Worm (Caenorhabditis elegans) whole organism, L4 larva: ENCODE data around the gene srj-21.

ENCODE experiments used
- D1046.2 ChIP-seq: fragments of 200-800 bp; sonication (Bioruptor generic); IDR thresholded peaks from 2 replicates; pipeline ENCODE4 v1.3.6; 2022; ENCODE audit warnings: missing genetic modification characterization, missing compliant biosample characterization
- F10B5.3 ChIP-seq: sonication (generic microtip); optimal IDR thresholded peaks from 2 replicates; lab custom pipeline; 2016; ENCODE audit warnings: mild to moderate bottlenecking, missing genetic modification characterization, missing compliant biosample characterization
- F26F4.8 ChIP-seq: fragments of 200-800 bp; sonication (Bioruptor generic); conservative IDR thresholded peaks from 2 replicates; pipeline ENCODE4 v1.3.6; 2022; ENCODE audit warnings: missing genetic modification characterization, missing compliant biosample characterization
- R02D3.7 ChIP-seq: fragments of 150-350 bp; sonication (generic microtip); optimal IDR thresholded peaks from 3 replicates; lab custom pipeline; 2014; ENCODE audit warnings: missing biosample characterization, missing genetic modification characterization
- Y105C5A.15 ChIP-seq: fragments of 200-800 bp; sonication (Bioruptor generic); IDR thresholded peaks from 2 replicates; pipeline ENCODE4 v1.3.6; 2022; ENCODE audit warnings: missing genetic modification characterization, missing compliant biosample characterization
- Y5F2A.4 ChIP-seq: fragments of 200-800 bp; sonication (Bioruptor generic); optimal IDR thresholded peaks from 2 replicates; lab custom pipeline; 2018; ENCODE audit warnings: mild to moderate bottlenecking, missing genetic modification characterization, missing compliant biosample characterization
- ZK337.2 ChIP-seq: fragments of 200-800 bp; sonication (Bioruptor generic); IDR thresholded peaks from 2 replicates; pipeline ENCODE4 v1.3.6; 2022; ENCODE audit warnings: missing genetic modification reagents, missing genetic modification characterization, missing compliant biosample characterization
- aha-1 ChIP-seq: fragments of 150-350 bp; peaks from one replicate; lab custom pipeline; 2014; ENCODE audit warnings: missing biosample characterization, missing genetic modification characterization
- arid-1 ChIP-seq: fragments of 200-800 bp; sonication (Bioruptor generic); conservative IDR thresholded peaks from 2 replicates; pipeline ENCODE4 v1.3.6; 2022; ENCODE audit warnings: missing genetic modification reagents, missing genetic modification characterization, missing compliant biosample characterization
- attf-4 ChIP-seq: sonication (generic microtip); optimal IDR thresholded peaks from 3 replicates; lab custom pipeline; 2017; ENCODE audit warnings: missing biosample characterization, missing genetic modification characterization
- ceh-28 ChIP-seq: fragments of 150-350 bp; optimal IDR thresholded peaks from 2 replicates; lab custom pipeline; 2014; ENCODE audit warnings: missing biosample characterization, missing genetic modification reagents, missing genetic modification characterization
- ceh-32 ChIP-seq: sonication (generic microtip); optimal IDR thresholded peaks from 2 replicates; lab custom pipeline; 2016; ENCODE audit warnings: mild to moderate bottlenecking, missing genetic modification characterization, missing compliant biosample characterization; ENCODE audit not compliant: poor library complexity
- cey-2 ChIP-seq: sonication (generic microtip); optimal IDR thresholded peaks from 3 replicates; lab custom pipeline; 2017; ENCODE audit warnings: missing genetic modification characterization, mild to moderate bottlenecking, missing compliant biosample characterization, antibody characterized with exemption, borderline replicate concordance; ENCODE audit not compliant: insufficient read depth
- daf-16 ChIP-seq, 3 experiments: sonication (generic microtip); optimal IDR thresholded peaks; 2 replicates each; lab custom pipeline; 2016 to 2017; ENCODE audit warnings: missing genetic modification characterization in 3 of 3, missing genetic modification reagents in 3 of 3, mild to moderate bottlenecking in 2 of 3, missing compliant biosample characterization in 2 of 3, missing biosample characterization in 1 of 3, moderate library complexity in 1 of 3
- daf-19 ChIP-seq: fragments of 200-800 bp; sonication (Bioruptor generic); conservative IDR thresholded peaks from 2 replicates; pipeline ENCODE4 v1.3.6; 2022; ENCODE audit warnings: missing genetic modification characterization, missing compliant biosample characterization
- dmd-6 ChIP-seq: fragments of 200-800 bp; sonication (Bioruptor generic); IDR thresholded peaks from 2 replicates; pipeline ENCODE4 v1.3.6; 2022; ENCODE audit warnings: missing genetic modification reagents, missing genetic modification characterization, missing compliant biosample characterization
- dmd-8 ChIP-seq: fragments of 200-800 bp; sonication (Bioruptor generic); IDR thresholded peaks from 2 replicates; pipeline ENCODE4 v1.3.6; 2022; ENCODE audit warnings: missing genetic modification characterization, missing compliant biosample characterization
- dpl-1 ChIP-seq: fragments of 150-350 bp; optimal IDR thresholded peaks from 2 replicates; lab custom pipeline; 2014; ENCODE audit warnings: missing biosample characterization, missing genetic modification reagents, missing genetic modification characterization
- dve-1 ChIP-seq: sonication (generic microtip); optimal IDR thresholded peaks from 2 replicates; lab custom pipeline; 2017; ENCODE audit warnings: antibody characterized with exemption, mild to moderate bottlenecking, missing genetic modification characterization, missing compliant biosample characterization; ENCODE audit not compliant: insufficient read depth
- fkh-10 ChIP-seq: fragments of 150-350 bp; optimal IDR thresholded peaks from 2 replicates; lab custom pipeline; 2014; ENCODE audit warnings: missing biosample characterization, missing genetic modification reagents, missing genetic modification characterization
- gei-8 ChIP-seq: fragments of 200-800 bp; sonication (Bioruptor generic); optimal IDR thresholded peaks from 2 replicates; lab custom pipeline; 2018; ENCODE audit warnings: mild to moderate bottlenecking, missing genetic modification characterization, missing compliant biosample characterization
- hif-1 ChIP-seq, 2 experiments: sonication (generic microtip); optimal IDR thresholded peaks; 2 replicates each; lab custom pipeline; 2016 to 2017; ENCODE audit warnings: missing compliant biosample characterization in 2 of 2, missing genetic modification characterization in 2 of 2, missing genetic modification reagents in 2 of 2, missing genotype in 2 of 2, mild to moderate bottlenecking in 1 of 2
- hlh-11 ChIP-seq: fragments of 200-800 bp; sonication (Bioruptor generic); optimal IDR thresholded peaks from 2 replicates; lab custom pipeline; 2018; ENCODE audit warnings: mild to moderate bottlenecking, missing genetic modification characterization, missing compliant biosample characterization
- hlh-30 ChIP-seq: sonication (generic microtip); optimal IDR thresholded peaks from 2 replicates; lab custom pipeline; 2017; ENCODE audit warnings: antibody characterized with exemption, mild to moderate bottlenecking, missing genetic modification characterization, missing compliant biosample characterization; ENCODE audit not compliant: insufficient read depth
- jun-1 ChIP-seq: fragments of 150-350 bp; optimal IDR thresholded peaks from 2 replicates; lab custom pipeline; 2014; ENCODE audit warnings: missing biosample characterization, missing genetic modification reagents, missing genetic modification characterization
- lin-1 ChIP-seq: fragments of 200-800 bp; sonication (Bioruptor generic); IDR thresholded peaks from 2 replicates; pipeline ENCODE4 v1.3.6; 2022; ENCODE audit warnings: missing genetic modification reagents, missing genetic modification characterization, missing compliant biosample characterization
- lin-13 ChIP-seq: fragments of 150-350 bp; optimal IDR thresholded peaks from 2 replicates; lab custom pipeline; 2014; ENCODE audit warnings: missing biosample characterization, missing genetic modification reagents, missing genetic modification characterization
- madf-9 ChIP-seq: fragments of 200-800 bp; sonication (Bioruptor generic); conservative IDR thresholded peaks from 2 replicates; pipeline ENCODE4 v1.3.6; 2022; ENCODE audit warnings: missing genetic modification reagents, missing genetic modification characterization, missing compliant biosample characterization
- mep-1 ChIP-seq: fragments of 150-350 bp; sonication (generic microtip); optimal IDR thresholded peaks from 3 replicates; lab custom pipeline; 2014; ENCODE audit warnings: missing biosample characterization, missing genetic modification characterization
- mxl-2 ChIP-seq: fragments of 200-800 bp; sonication (Bioruptor generic); conservative IDR thresholded peaks from 2 replicates; pipeline ENCODE4 v1.3.6; 2022; ENCODE audit warnings: missing genetic modification reagents, missing genetic modification characterization, missing compliant biosample characterization
- nhr-11 ChIP-seq: fragments of 150-350 bp; optimal IDR thresholded peaks from 2 replicates; lab custom pipeline; 2014; ENCODE audit warnings: missing biosample characterization, missing genetic modification characterization
- nhr-237 ChIP-seq: sonication (generic microtip); optimal IDR thresholded peaks from 2 replicates; lab custom pipeline; 2017; ENCODE audit warnings: missing biosample characterization, missing genetic modification characterization
- nhr-28 ChIP-seq: fragments of 150-350 bp; optimal IDR thresholded peaks from 2 replicates; lab custom pipeline; 2014; ENCODE audit warnings: missing biosample characterization, missing genetic modification characterization
- nhr-48 ChIP-seq: sonication (generic microtip); optimal IDR thresholded peaks from 2 replicates; lab custom pipeline; 2016; ENCODE audit warnings: mild to moderate bottlenecking, missing genetic modification characterization, missing compliant biosample characterization
- nhr-6 ChIP-seq: fragments of 150-350 bp; optimal IDR thresholded peaks from 2 replicates; lab custom pipeline; 2014; ENCODE audit warnings: missing biosample characterization, missing genetic modification characterization
- nhr-76 ChIP-seq: fragments of 150-350 bp; optimal IDR thresholded peaks from 2 replicates; lab custom pipeline; 2014; ENCODE audit warnings: missing biosample characterization, missing genetic modification characterization
- nhr-77 ChIP-seq: fragments of 150-350 bp; optimal IDR thresholded peaks from 2 replicates; lab custom pipeline; 2014; ENCODE audit warnings: missing biosample characterization, missing genetic modification characterization
- php-3 ChIP-seq: fragments of 200-800 bp; sonication (Bioruptor generic); IDR thresholded peaks from 2 replicates; pipeline ENCODE4 v1.3.6; 2022; ENCODE audit warnings: missing genetic modification reagents, missing genetic modification characterization, missing compliant biosample characterization
- rbr-2 ChIP-seq: sonication (generic microtip); optimal IDR thresholded peaks from 2 replicates; lab custom pipeline; 2016; ENCODE audit warnings: missing genotype, missing genetic modification characterization, missing compliant biosample characterization
- saeg-2 ChIP-seq: fragments of 200-800 bp; sonication (Bioruptor generic); IDR thresholded peaks from 2 replicates; pipeline ENCODE4 v1.3.6; 2022; ENCODE audit warnings: missing genetic modification reagents, missing genetic modification characterization, missing compliant biosample characterization
- spr-1 ChIP-seq: sonication (generic microtip); optimal IDR thresholded peaks from 2 replicates; lab custom pipeline; 2016; ENCODE audit warnings: mild to moderate bottlenecking, missing genetic modification characterization, missing compliant biosample characterization
- tra-1 ChIP-seq: fragments of 200-800 bp; sonication (Bioruptor generic); IDR thresholded peaks from 2 replicates; pipeline ENCODE4 v1.3.6; 2022; ENCODE audit warnings: missing genetic modification reagents, missing genetic modification characterization, missing compliant biosample characterization
- unc-130 ChIP-seq: sonication (generic microtip); optimal IDR thresholded peaks from 2 replicates; lab custom pipeline; 2016; ENCODE audit warnings: missing genetic modification reagents, missing genetic modification characterization, missing compliant biosample characterization
- vab-7 ChIP-seq: fragments of 200-800 bp; sonication (Bioruptor generic); IDR thresholded peaks from 2 replicates; pipeline ENCODE4 v1.3.6; 2022; ENCODE audit warnings: missing genetic modification reagents, missing genetic modification characterization, missing compliant biosample characterization
- zfp-2 ChIP-seq: sonication (generic microtip); optimal IDR thresholded peaks from 2 replicates; lab custom pipeline; 2016; ENCODE audit warnings: mild to moderate bottlenecking, missing genetic modification characterization, missing compliant biosample characterization
- zfp-3 ChIP-seq: fragments of 200-800 bp; sonication (Bioruptor generic); conservative IDR thresholded peaks from 2 replicates; pipeline ENCODE4 v1.3.6; 2022; ENCODE audit warnings: missing genetic modification reagents, missing genetic modification characterization, missing compliant biosample characterization
- ztf-7 ChIP-seq: fragments of 150-350 bp; optimal IDR thresholded peaks from 2 replicates; lab custom pipeline; 2014; ENCODE audit warnings: missing biosample characterization, missing genetic modification characterization

The srj-21 gene

DNA sequence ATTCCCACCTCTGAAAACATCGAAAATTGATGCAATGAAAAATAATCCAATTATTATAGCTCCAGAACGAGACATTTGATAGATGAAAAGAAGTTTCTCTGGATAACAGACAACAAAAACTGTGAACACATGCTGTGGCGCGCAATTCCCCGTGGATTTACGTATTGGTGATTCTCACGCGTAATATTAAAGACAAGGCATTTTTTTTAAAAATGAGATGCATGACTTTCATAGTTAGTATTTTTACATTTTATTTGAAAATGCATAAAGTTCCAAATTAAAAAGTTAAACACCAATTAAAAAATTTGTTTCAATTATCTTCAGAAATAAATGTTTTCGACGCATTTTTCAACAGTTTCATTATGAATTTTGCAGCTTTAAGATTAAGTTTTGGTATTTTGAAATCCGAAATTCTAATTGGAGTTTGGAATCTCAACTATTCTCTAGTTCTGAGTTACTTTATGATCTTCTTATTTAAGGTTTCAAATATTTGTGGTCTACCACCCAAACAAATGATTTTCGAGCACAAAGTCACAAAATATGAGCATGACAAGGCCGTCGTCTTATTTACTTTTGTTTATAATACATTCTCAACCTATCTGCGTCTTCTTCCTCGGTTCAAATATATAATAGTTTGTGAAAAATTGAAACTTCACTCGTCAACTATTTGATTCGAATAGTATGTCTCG is 2.3 kb downstream of the srj-21 start, which contains the start of the genes selt-1.2 and F28H7.2:
Gene selt-1.2, minus strand, starts transcription at position 101 of the 689 bp plus-strand sequence.
Gene F28H7.2, plus strand, starts transcription at position 639 of the 689 bp plus-strand sequence.
- TF ChIP-seq Y5F2A.4 (GFP tag; lab: Kevin White, UChicago) (no peak), F10B5.3 (tag; lab: Kevin White, UChicago) (no peak), hlh-11 (no peak), ztf-7 (tag; lab: Kevin White, UChicago) (no peak), hlh-30 (tag; lab: Kevin White, UChicago) (no peak), Y105C5A.15 (no peak), zfp-3 (GFP tag; lab: Robert Waterston, UW) (no peak), hif-1 (tag; optimal IDR thresholded peaks at IDR 0.05; lab: Kevin White, UChicago) (no peak), nhr-11 (tag; lab: Kevin White, UChicago) (no peak), nhr-6 (tag; lab: Kevin White, UChicago) (no peak), attf-4 (tag; lab: Kevin White, UChicago) (no peak), dve-1 (tag; lab: Kevin White, UChicago) (no peak), gei-8 (GFP tag; lab: Kevin White, UChicago) (no peak), unc-130 (GFP tag; lab: Kevin White, UChicago) (no peak), madf-9 (GFP tag; lab: Robert Waterston, UW) (no peak), F26F4.8 (no peak), mep-1 (tag; lab: Kevin White, UChicago) (no peak), nhr-76 (tag; lab: Kevin White, UChicago) (no peak), zfp-2 (tag; lab: Kevin White, UChicago) (no peak), spr-1 (tag; lab: Kevin White, UChicago) (no peak)

DNA sequence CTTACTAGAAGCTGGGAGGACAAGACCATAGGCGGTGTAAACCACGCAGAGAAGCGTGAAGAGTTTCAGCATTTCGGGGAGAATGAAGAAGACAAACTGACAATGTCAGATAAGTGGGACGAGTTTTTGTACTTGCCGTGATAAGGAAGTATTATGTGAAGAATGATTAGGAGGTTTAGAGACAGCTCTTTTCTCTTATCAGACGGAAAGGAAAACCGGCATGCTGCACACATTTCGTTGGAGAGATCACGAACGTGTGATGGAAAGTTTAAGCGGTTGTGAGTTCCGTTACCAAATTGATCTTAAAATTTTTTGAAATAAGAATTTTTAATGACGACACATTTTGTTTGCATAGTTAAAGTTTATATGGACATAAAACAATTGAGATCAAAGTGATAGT is 5.5 kb downstream of the srj-21 start, which contains the start of gene F28H7.3:
Gene F28H7.3, minus strand, starts transcription at position 159 of the 400 bp plus-strand sequence.
- no peak for TF ChIP-seq cey-2 (tag; lab: Kevin White, UChicago)
- TF ChIP-seq nhr-28 = peak; percentile 73
- TF ChIP-seq dpl-1 (GFP tag; lab: Kevin White, UChicago) = no peak
- no peak for TF ChIP-seq nhr-237 (tag; lab: Kevin White, UChicago)
- TF ChIP-seq dmd-6 (GFP tag; lab: Robert Waterston, UW) = peak; percentile 97
- no peak for TF ChIP-seq daf-16 (GFP tag; optimal IDR thresholded peaks at IDR 0.05; lab: Kevin White, UChicago)
- TF ChIP-seq daf-16 (tag; optimal IDR thresholded peaks at IDR 0.05; lab: Kevin White, UChicago) = peak; percentile 51
- peak; percentile 77 for TF ChIP-seq dve-1 (tag; lab: Kevin White, UChicago)
- TF ChIP-seq aha-1 (tag; lab: Kevin White, UChicago) = no peak
- no peak for TF ChIP-seq D1046.2
- TF ChIP-seq saeg-2 = no peak
- 0 out of 2 replicates have a peak, but pooled peaks have one; percentile 45 for TF ChIP-seq php-3 (GFP tag; lab: Robert Waterston, UW)
- TF ChIP-seq vab-7 = no peak
- TF ChIP-seq Y5F2A.4 (GFP tag; lab: Kevin White, UChicago) = no peak
- peak; percentile 41 for TF ChIP-seq nhr-48 (tag; lab: Kevin White, UChicago)
- no peak for TF ChIP-seq jun-1 (tag; lab: Kevin White, UChicago)
- no peak for TF ChIP-seq hif-1 (tag; optimal IDR thresholded peaks at IDR 0.05; lab: Kevin White, UChicago)
- peak; percentile 65 for TF ChIP-seq hlh-11
- no peak for TF ChIP-seq arid-1 (GFP tag; lab: Robert Waterston, UW)
- no peak for TF ChIP-seq ceh-28 (tag; lab: Kevin White, UChicago)
- TF ChIP-seq lin-1 = peak; percentile 61; the same call in 1 of the 2 replicates
- no peak for TF ChIP-seq ZK337.2 (GFP tag; lab: Robert Waterston, UW)
- no peak for TF ChIP-seq rbr-2
- peak; percentile 45; the same call in 1 of the 2 replicates for TF ChIP-seq tra-1 (GFP tag; lab: Robert Waterston, UW)
- TF ChIP-seq daf-19 (GFP tag; lab: Robert Waterston, UW) = no peak
- peak; percentile 49 for TF ChIP-seq nhr-77 (tag; lab: Kevin White, UChicago)
- no peak for TF ChIP-seq R02D3.7
- no peak for TF ChIP-seq nhr-6 (tag; lab: Kevin White, UChicago)
- no peak for TF ChIP-seq ceh-32 (tag; lab: Kevin White, UChicago)
- TF ChIP-seq dmd-8 = no peak
- no peak for TF ChIP-seq fkh-10 (GFP tag; lab: Kevin White, UChicago)
- TF ChIP-seq lin-13 = no peak
- no peak for TF ChIP-seq mxl-2 (GFP tag; lab: Robert Waterston, UW)
